Fruit fly (Drosophila melanogaster) whole organism, embryonic: ENCODE results near the gene erm.

ENCODE experiments used
- CG10321 ChIP-seq: fragments of 200-800 bp; sonication (Bioruptor generic); IDR thresholded peaks from 2 replicates; pipeline ENCODE4 v1.3.6; 2022; ENCODE audit warnings: missing biosample characterization, missing genetic modification characterization
- CG10959 ChIP-seq: fragments of 200-800 bp; sonication (Bioruptor generic); IDR thresholded peaks from 2 replicates; pipeline ENCODE4 v1.3.6; 2022; ENCODE audit warnings: missing biosample characterization, missing genetic modification characterization
- CG11398 ChIP-seq: fragments of 200-800 bp; sonication (Bioruptor generic); optimal IDR thresholded peaks from 2 replicates; lab custom pipeline; 2016; ENCODE audit warnings: missing biosample characterization, missing genetic modification characterization
- CG11695 ChIP-seq: fragments of 200-800 bp; sonication (Bioruptor generic); IDR thresholded peaks from 3 replicates; pipeline ENCODE4 v1.3.6; 2022; ENCODE audit warnings: missing biosample characterization, missing genetic modification characterization
- CG12942 ChIP-seq: fragments of 200-800 bp; sonication (Bioruptor generic); optimal IDR thresholded peaks from 3 replicates; lab custom pipeline; 2016; ENCODE audit warnings: missing biosample characterization, missing genetic modification characterization
- CG13894 ChIP-seq: fragments of 200-800 bp; sonication (Bioruptor generic); optimal IDR thresholded peaks from 3 replicates; lab custom pipeline; 2018; ENCODE audit warnings: missing biosample characterization, mild to moderate bottlenecking, missing genetic modification characterization, moderate library complexity
- CG16815 ChIP-seq: fragments of 200-800 bp; sonication (Bioruptor generic); optimal IDR thresholded peaks from 3 replicates; lab custom pipeline; 2017; ENCODE audit warnings: missing biosample characterization, mild to moderate bottlenecking, missing genetic modification characterization
- CG17802 ChIP-seq: fragments of 200-800 bp; sonication (Bioruptor generic); optimal IDR thresholded peaks from 2 replicates; lab custom pipeline; 2018; ENCODE audit warnings: missing biosample characterization, mild to moderate bottlenecking, missing genetic modification characterization, moderate library complexity
- CG2202 ChIP-seq: fragments of 200-800 bp; sonication (Bioruptor generic); optimal IDR thresholded peaks from 2 replicates; lab custom pipeline; 2018; ENCODE audit warnings: missing biosample characterization, mild to moderate bottlenecking, missing genetic modification characterization
- CG3065 ChIP-seq: fragments of 200-800 bp; sonication (Bioruptor generic); optimal IDR thresholded peaks from 2 replicates; lab custom pipeline; 2016; ENCODE audit warnings: missing biosample characterization, missing genetic modification characterization
- CG32532 ChIP-seq: fragments of 200-800 bp; sonication (Bioruptor generic); IDR thresholded peaks from 2 replicates; pipeline ENCODE4 v1.3.6; 2022; ENCODE audit warnings: missing biosample characterization, missing genetic modification characterization
- CG34376 ChIP-seq: fragments of 200-800 bp; sonication (Bioruptor generic); optimal IDR thresholded peaks from 2 replicates; lab custom pipeline; 2018; ENCODE audit warnings: missing biosample characterization, mild to moderate bottlenecking, missing genetic modification characterization
- CG3838 ChIP-seq: fragments of 200-800 bp; sonication (Bioruptor generic); optimal IDR thresholded peaks from 3 replicates; lab custom pipeline; 2016; ENCODE audit warnings: missing biosample characterization, missing genetic modification characterization
- CG4282 ChIP-seq: fragments of 200-800 bp; sonication (Bioruptor generic); optimal IDR thresholded peaks from 2 replicates; lab custom pipeline; 2016; ENCODE audit warnings: missing biosample characterization, missing genetic modification characterization
- CG4404 ChIP-seq: fragments of 200-800 bp; sonication (Bioruptor generic); IDR thresholded peaks from 2 replicates; pipeline ENCODE4 v1.3.6; 2022; ENCODE audit warnings: missing biosample characterization, missing genetic modification characterization
- CG4730 ChIP-seq: fragments of 200-800 bp; sonication (Bioruptor generic); IDR thresholded peaks from 2 replicates; pipeline ENCODE4 v1.3.6; 2022; ENCODE audit warnings: missing biosample characterization, missing genetic modification characterization
- CG5953 ChIP-seq: fragments of 200-800 bp; sonication (Bioruptor generic); IDR thresholded peaks from 2 replicates; pipeline ENCODE4 v1.3.6; 2022; ENCODE audit warnings: missing biosample characterization, missing genetic modification characterization
- CG6689 ChIP-seq: fragments of 200-800 bp; sonication (Bioruptor generic); IDR thresholded peaks from 2 replicates; pipeline ENCODE4 v1.3.6; 2022; ENCODE audit warnings: missing biosample characterization, missing genetic modification characterization
- CG6854 ChIP-seq: fragments of 200-800 bp; sonication (Bioruptor generic); optimal IDR thresholded peaks from 3 replicates; lab custom pipeline; 2017; ENCODE audit warnings: missing biosample characterization, mild to moderate bottlenecking, missing genetic modification characterization
- CG8281 ChIP-seq: fragments of 200-800 bp; sonication (Bioruptor generic); optimal IDR thresholded peaks from 2 replicates; lab custom pipeline; 2018; ENCODE audit warnings: missing biosample characterization, mild to moderate bottlenecking, missing genetic modification characterization, moderate library complexity
- Chrac-16 ChIP-seq: fragments of 200-800 bp; sonication (Bioruptor generic); optimal IDR thresholded peaks from 3 replicates; lab custom pipeline; 2016; ENCODE audit warnings: missing biosample characterization, missing genetic modification characterization
- Doc2 ChIP-seq: fragments of 200-800 bp; sonication (Bioruptor generic); IDR thresholded peaks from 2 replicates; pipeline ENCODE4 v1.3.6; 2022; ENCODE audit warnings: missing biosample characterization, missing genetic modification characterization
- E2f1 ChIP-seq: fragments of 200-800 bp; sonication (Bioruptor generic); IDR thresholded peaks from 2 replicates; pipeline ENCODE4 v1.3.6; 2022; ENCODE audit warnings: missing biosample characterization, missing genetic modification characterization
- ERR ChIP-seq: fragments of 200-800 bp; sonication (Bioruptor generic); optimal IDR thresholded peaks from 2 replicates; lab custom pipeline; 2016; ENCODE audit warnings: missing biosample characterization, missing genetic modification characterization
- Hr78 ChIP-seq, 2 experiments: fragments of 200-800 bp in 1 of 2; fragments of >200 bp in 1 of 2; sonication (Bioruptor generic) in 1 of 2; optimal IDR thresholded peaks; 2 replicates each; lab custom pipeline; 2017 to 2019; ENCODE audit warnings: missing biosample characterization in 2 of 2, missing genetic modification characterization in 2 of 2, mild to moderate bottlenecking in 1 of 2, moderate library complexity in 1 of 2
- MTF-1 ChIP-seq: fragments of 200-800 bp; sonication (Bioruptor generic); optimal IDR thresholded peaks from 2 replicates; lab custom pipeline; 2018; ENCODE audit warnings: missing biosample characterization, mild to moderate bottlenecking, missing genetic modification characterization, borderline replicate concordance
- NC2α ChIP-seq: fragments of 200-800 bp; sonication (Bioruptor generic); optimal IDR thresholded peaks from 2 replicates; lab custom pipeline; 2016; ENCODE audit warnings: missing biosample characterization, missing genetic modification characterization
- NK7.1 ChIP-seq: fragments of 200-800 bp; sonication (Bioruptor generic); optimal IDR thresholded peaks from 3 replicates; lab custom pipeline; 2016; ENCODE audit warnings: missing biosample characterization, missing genetic modification characterization
- Ssrp ChIP-seq: fragments of 200-800 bp; sonication (Bioruptor generic); optimal IDR thresholded peaks from 2 replicates; lab custom pipeline; 2018; ENCODE audit warnings: missing biosample characterization, mild to moderate bottlenecking, missing genetic modification characterization, moderate library complexity
- Trl ChIP-seq, 3 experiments: fragments of >200 bp in 2 of 3; fragments of 200-800 bp in 1 of 3; sonication (Bioruptor generic) in 1 of 3; optimal IDR thresholded peaks; 2 replicates in 1 of 3; 3 replicates in 2 of 3; lab custom pipeline; 2016 to 2017; ENCODE audit warnings: missing biosample characterization in 1 of 3, missing genetic modification characterization in 1 of 3
- aop ChIP-seq: fragments of 200-800 bp; sonication (Bioruptor generic); IDR thresholded peaks from 2 replicates; pipeline ENCODE4 v1.3.6; 2022; ENCODE audit warnings: missing biosample characterization, missing genetic modification characterization
- bsh ChIP-seq, 2 experiments: fragments of 200-800 bp; sonication (Bioruptor generic); optimal IDR thresholded peaks; 2 replicates each; lab custom pipeline; 2017 to 2018; ENCODE audit warnings: mild to moderate bottlenecking in 2 of 2, missing biosample characterization in 2 of 2, missing genetic modification characterization in 2 of 2, moderate library complexity in 1 of 2
- cas ChIP-seq: fragments of 200-800 bp; sonication (Bioruptor generic); IDR thresholded peaks from 2 replicates; pipeline ENCODE4 v1.3.6; 2022; ENCODE audit warnings: missing biosample characterization, missing genetic modification characterization
- cato ChIP-seq: fragments of 200-800 bp; sonication (Bioruptor generic); optimal IDR thresholded peaks from 2 replicates; lab custom pipeline; 2016; ENCODE audit warnings: missing biosample characterization, missing genetic modification characterization, borderline replicate concordance
- chif ChIP-seq, 2 experiments: fragments of 200-800 bp; sonication (Bioruptor generic); optimal IDR thresholded peaks; 3 replicates each; lab custom pipeline; 2016; ENCODE audit warnings: missing biosample characterization in 2 of 2, missing genetic modification characterization in 2 of 2
- croc ChIP-seq: fragments of 200-800 bp; sonication (Bioruptor generic); conservative IDR thresholded peaks from 3 replicates; pipeline ENCODE4 v1.3.6; 2022; ENCODE audit warnings: missing biosample characterization, missing genetic modification characterization
- dan ChIP-seq: fragments of 200-800 bp; sonication (Bioruptor generic); IDR thresholded peaks from 2 replicates; pipeline ENCODE4 v1.3.6; 2022; ENCODE audit warnings: missing biosample characterization, missing genetic modification characterization
- disco-r ChIP-seq: fragments of 200-800 bp; sonication (Bioruptor generic); optimal IDR thresholded peaks from 2 replicates; lab custom pipeline; 2016; ENCODE audit warnings: missing biosample characterization, missing genetic modification characterization
- esg ChIP-seq: fragments of 200-800 bp; sonication (Bioruptor generic); conservative IDR thresholded peaks from 2 replicates; pipeline ENCODE4 v1.3.6; 2022; ENCODE audit warnings: missing biosample characterization, missing genetic modification characterization
- eyg ChIP-seq: fragments of 200-800 bp; sonication (Bioruptor generic); optimal IDR thresholded peaks from 3 replicates; lab custom pipeline; 2016; ENCODE audit warnings: missing biosample characterization, missing genetic modification characterization
- ftz-f1 ChIP-seq: fragments of 200-800 bp; sonication (Bioruptor generic); optimal IDR thresholded peaks from 2 replicates; lab custom pipeline; 2016; ENCODE audit warnings: missing biosample characterization, missing genetic modification characterization
- her ChIP-seq: fragments of 200-800 bp; sonication (Bioruptor generic); optimal IDR thresholded peaks from 2 replicates; lab custom pipeline; 2016; ENCODE audit warnings: missing biosample characterization, missing genetic modification characterization
- mirr ChIP-seq: fragments of 200-800 bp; sonication (Bioruptor generic); optimal IDR thresholded peaks from 3 replicates; lab custom pipeline; 2018; ENCODE audit warnings: missing biosample characterization, mild to moderate bottlenecking, missing genetic modification characterization
- nerfin-2 ChIP-seq: fragments of 200-800 bp; sonication (Bioruptor generic); IDR thresholded peaks from 2 replicates; pipeline ENCODE4 v1.3.6; 2022; ENCODE audit warnings: missing biosample characterization, missing genetic modification characterization; ENCODE audit not compliant: partially characterized antibody
- pan ChIP-seq, 4 experiments: fragments of >200 bp in 3 of 4; fragments of 200-800 bp in 1 of 4; sonication (Bioruptor generic) in 1 of 4; optimal IDR thresholded peaks in 3 of 4; IDR thresholded peaks in 1 of 4; 2 replicates each; pipeline versions ENCODE4 v1.3.6 to Lab custom; 2017 to 2022; ENCODE audit warnings: missing biosample characterization in 2 of 4, missing genetic modification characterization in 2 of 4, mixed read lengths in 1 of 4
- peb ChIP-seq: fragments of 200-800 bp; sonication (Bioruptor generic); IDR thresholded peaks from 2 replicates; pipeline ENCODE4 v1.3.6; 2022; ENCODE audit warnings: missing biosample characterization, missing genetic modification characterization
- repo ChIP-seq: fragments of 200-800 bp; sonication (Bioruptor generic); optimal IDR thresholded peaks from 2 replicates; lab custom pipeline; 2016; ENCODE audit warnings: missing biosample characterization, missing genetic modification characterization
- tap ChIP-seq: fragments of 200-800 bp; optimal IDR thresholded peaks from 3 replicates; lab custom pipeline; 2019; ENCODE audit warnings: missing biosample characterization, mild to moderate bottlenecking, missing genetic modification characterization, moderate library complexity
- wek ChIP-seq: fragments of 200-800 bp; sonication (Bioruptor generic); optimal IDR thresholded peaks from 3 replicates; lab custom pipeline; 2018; ENCODE audit warnings: missing biosample characterization, mild to moderate bottlenecking, missing genetic modification characterization, moderate library complexity
- yki ChIP-seq: fragments of >200 bp; optimal IDR thresholded peaks from 3 replicates; lab custom pipeline; 2018
- zen ChIP-seq: fragments of 200-800 bp; sonication (Bioruptor generic); optimal IDR thresholded peaks from 3 replicates; lab custom pipeline; 2018; ENCODE audit warnings: missing biosample characterization, mild to moderate bottlenecking, missing genetic modification characterization, moderate library complexity

The erm gene

DNA sequence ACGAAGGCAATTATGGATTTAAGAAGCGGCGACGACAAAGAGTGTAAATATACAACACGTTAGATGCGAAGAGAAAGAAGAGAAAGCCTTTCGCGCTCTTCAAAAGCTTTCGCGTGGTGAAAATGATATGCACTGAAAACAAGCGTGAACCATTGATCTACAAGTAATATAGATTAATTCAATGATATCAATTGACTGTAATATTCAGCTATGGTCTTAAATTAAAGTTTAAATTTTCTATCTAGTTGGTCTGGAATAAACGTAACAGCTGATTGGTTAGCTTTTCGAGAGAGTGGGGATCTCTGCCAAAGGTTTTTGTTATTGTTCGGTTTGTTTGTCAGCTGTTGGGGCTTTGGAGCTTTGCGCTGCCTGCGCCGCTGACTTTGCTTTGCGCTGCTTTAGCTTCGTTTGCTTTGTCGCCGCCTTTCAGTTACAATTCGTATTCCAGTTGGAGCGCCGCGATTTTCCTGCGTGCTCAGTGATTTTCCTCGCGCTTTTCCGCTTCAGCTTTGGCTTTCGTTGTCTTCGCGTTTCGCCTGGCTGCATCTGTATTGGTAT lies 58.8 kb downstream of the erm start (continued):
- TF ChIP-seq her (GFP tag; lab: Kevin White, UChicago) (peak; percentile 44), E2f1 (no peak), bsh (GFP tag; optimal IDR thresholded peaks at IDR 0.05; lab: Kevin White, UChicago) (peak in 1 of 2 experiments; percentile 27), CG4282 (no peak), cato (GFP tag; lab: Kevin White, UChicago) (no peak), zen (tag; lab: Kevin White, UChicago) (no peak), CG3838 (GFP tag; lab: Kevin White, UChicago) (no peak), tap (peak; percentile 16), NC2α (GFP tag; lab: Kevin White, UChicago) (no peak), CG3065 (no peak), CG8281 (no peak), Ssrp (tag; lab: Kevin White, UChicago) (no peak), CG32532 (0 out of 2 replicates have a peak, but pooled peaks have one; percentile 15), ERR (GFP tag; lab: Kevin White, UChicago) (no peak), peb (no peak), CG4730 (no peak), CG34376 (GFP tag; lab: Kevin White, UChicago) (peak; percentile 50), Hr78 (GFP tag; optimal IDR thresholded peaks at IDR 0.05; lab: Kevin White, UChicago) (peak in 1 of 2 experiments; percentile 3), wek (GFP tag; lab: Kevin White, UChicago) (no peak), Chrac-16 (GFP tag; lab: Kevin White, UChicago) (no peak), CG10321 (GFP tag; lab: Robert Waterston, UW) (no peak), MTF-1 (GFP tag; lab: Kevin White, UChicago) (no peak), CG10959 (GFP tag; lab: Robert Waterston, UW) (no peak), esg (GFP tag; lab: Robert Waterston, UW) (no peak), CG11695 (no peak), dan (GFP tag; lab: Robert Waterston, UW) (no peak), CG4404 (GFP tag; lab: Robert Waterston, UW) (no peak), disco-r (GFP tag; lab: Kevin White, UChicago) (no peak), repo (GFP tag; lab: Kevin White, UChicago) (no peak), CG2202 (tag; lab: Kevin White, UChicago) (no peak), yki (no peak), mirr (GFP tag; lab: Kevin White, UChicago) (no peak), CG16815 (GFP tag; lab: Kevin White, UChicago) (no peak), Doc2 (GFP tag; lab: Robert Waterston, UW) (no peak), CG17802 (no peak), CG11398 (GFP tag; lab: Kevin White, UChicago) (no peak), CG13894 (tag; lab: Kevin White, UChicago) (no peak), CG6689 (no peak), nerfin-2 (GFP tag; lab: Robert Waterston, UW) (no peak), pan (optimal IDR thresholded peaks at IDR 0.05; lab: Kevin White, UChicago) (no peak), pan (GFP tag; optimal IDR thresholded peaks at IDR 0.05 in 1 of 2, IDR thresholded peaks at IDR 0.05 in 1 of 2) (no peak), croc (GFP tag; lab: Robert Waterston, UW) (no peak), eyg (GFP tag; lab: Kevin White, UChicago) (no peak), CG12942 (GFP tag; lab: Kevin White, UChicago) (no peak), aop (GFP tag; lab: Robert Waterston, UW) (no peak), Trl (optimal IDR thresholded peaks at IDR 0.05; lab: Kevin White, UChicago) (peak; percentile 53), Trl (GFP tag; optimal IDR thresholded peaks at IDR 0.05; lab: Kevin White, UChicago) (no peak), CG6854 (GFP tag; lab: Kevin White, UChicago) (no peak), NK7.1 (no peak), CG5953 (GFP tag; lab: Robert Waterston, UW) (no peak), ftz-f1 (GFP tag; lab: Kevin White, UChicago) (peak; percentile 5), cas (GFP tag; lab: Robert Waterston, UW) (no peak), chif (GFP tag; optimal IDR thresholded peaks at IDR 0.05; lab: Kevin White, UChicago) (no peak)
